Fruit fly (Drosophila melanogaster): ENCODE results near the gene sens-2.
A peak's percentile ranks its signal among the peaks of the same experiment; 100 is the strongest.

Gene sens-2

dm6 chr2L:6830264-6830729 is 8.6 kb downstream of the sens-2 start (continued):
- TF ChIP-seq Sox100B (GFP tag; optimal IDR thresholded peaks at IDR 0.05) (peak; percentile 78), Gsc (GFP tag; IDR thresholded peaks at IDR 0.05) (no peak), cg (GFP tag; optimal IDR thresholded peaks at IDR 0.05) (no peak), bcd (GFP tag; optimal IDR thresholded peaks at IDR 0.05) (peak; percentile 55), ssp (GFP tag; IDR thresholded peaks at IDR 0.05) (no peak), Dll (GFP tag; IDR thresholded peaks at IDR 0.05; ENCODE audit: partially characterized antibody) (no peak), Doc3 (GFP tag; IDR thresholded peaks at IDR 0.05; ENCODE audit: partially characterized antibody) (no peak), CG7987 (GFP tag; optimal IDR thresholded peaks at IDR 0.05) (no peak), da (GFP tag; optimal IDR thresholded peaks at IDR 0.05) (no peak), Nf-YB (GFP tag; optimal IDR thresholded peaks at IDR 0.05) (peak; percentile 37), jumu (GFP tag; optimal IDR thresholded peaks at IDR 0.05) (no peak), eve (GFP tag; optimal IDR thresholded peaks at IDR 0.05) (peak in 1 of 2 experiments; percentile 84), CG3163 (GFP tag; optimal IDR thresholded peaks at IDR 0.05) (no peak), ERR (GFP tag; optimal IDR thresholded peaks at IDR 0.05) (no peak), CG7372 (GFP tag; IDR thresholded peaks at IDR 0.05) (no peak), az2 (GFP tag; optimal IDR thresholded peaks at IDR 0.05) (peak; percentile 77), CG17361 (GFP tag; IDR thresholded peaks at IDR 0.05) (peak; percentile 86), seq (GFP tag; IDR thresholded peaks at IDR 0.05) (0 out of 2 replicates have a peak, but pooled peaks have one; percentile 26), CG10366 (GFP tag; IDR thresholded peaks at IDR 0.05) (no peak), CG15073 (GFP tag; optimal IDR thresholded peaks at IDR 0.05) (no peak), salm (tag; optimal IDR thresholded peaks at IDR 0.05) (peak; percentile 2), CG12155 (GFP tag; optimal IDR thresholded peaks at IDR 0.05) (peak; percentile 24), ara (GFP tag; IDR thresholded peaks at IDR 0.05) (peak; percentile 64), CG14667 (GFP tag; IDR thresholded peaks at IDR 0.05) (no peak), org-1 (GFP tag; optimal IDR thresholded peaks at IDR 0.05) (peak; percentile 24), Meics (GFP tag; optimal IDR thresholded peaks at IDR 0.05) (peak; percentile 62), CG3726 (GFP tag; IDR thresholded peaks at IDR 0.05) (no peak), CG2199 (GFP tag; IDR thresholded peaks at IDR 0.05) (no peak), trh (GFP tag; optimal IDR thresholded peaks at IDR 0.05) (no peak), gce (GFP tag; IDR thresholded peaks at IDR 0.05) (no peak), pzg (GFP tag; optimal IDR thresholded peaks at IDR 0.05) (no peak), gcm (GFP tag; optimal IDR thresholded peaks at IDR 0.05) (peak; percentile 60), Aef1 (GFP tag; IDR thresholded peaks at IDR 0.05) (no peak), CG7839 (tag; optimal IDR thresholded peaks at IDR 0.05) (peak; percentile 70), onecut (GFP tag; IDR thresholded peaks at IDR 0.05) (peak; percentile 44), grau (tag; optimal IDR thresholded peaks at IDR 0.05) (peak; percentile 66), CG10431 (GFP tag; optimal IDR thresholded peaks at IDR 0.05) (no peak), Myb (GFP tag; optimal IDR thresholded peaks at IDR 0.05) (no peak), ash1 (GFP tag; optimal IDR thresholded peaks at IDR 0.05) (no peak), Lpt (GFP tag; optimal IDR thresholded peaks at IDR 0.05) (no peak), jing (GFP tag; optimal IDR thresholded peaks at IDR 0.05) (no peak), sisA (GFP tag; IDR thresholded peaks at IDR 0.05) (no peak), fd102C (GFP tag; optimal IDR thresholded peaks at IDR 0.05) (peak; percentile 68), CG18011 (GFP tag; optimal IDR thresholded peaks at IDR 0.05) (no peak), exex (tag; optimal IDR thresholded peaks at IDR 0.05) (no peak), Fer1 (GFP tag; optimal IDR thresholded peaks at IDR 0.05) (peak; percentile 54), CG2202 (tag; optimal IDR thresholded peaks at IDR 0.05) (peak; percentile 27), HHEX (GFP tag; optimal IDR thresholded peaks at IDR 0.05) (peak; percentile 47), tap (tag; optimal IDR thresholded peaks at IDR 0.05) (peak; percentile 42), hth (optimal IDR thresholded peaks at IDR 0.05) (no peak), croc (GFP tag; conservative IDR thresholded peaks at IDR 0.05) (peak; percentile 47; the same call in 2 of the 3 replicates), fd3F (GFP tag; optimal IDR thresholded peaks at IDR 0.05) (no peak)

Data from whole organism, embryonic.